Fruit fly (Drosophila melanogaster): ENCODE data around the gene CG32572.
A peak's percentile ranks its signal among the peaks of the same experiment; 100 is the strongest.

CG32572 gene

dm6 chrX:16750712-16751578 lies 30.0 kb downstream of the CG32572 start (continued):
- no peak for TF ChIP-seq sima (GFP tag; optimal IDR thresholded peaks at IDR 0.05)
- no peak for TF ChIP-seq toy (GFP tag; IDR thresholded peaks at IDR 0.05)
- peak; percentile 71 for TF ChIP-seq Sox102F (GFP tag; optimal IDR thresholded peaks at IDR 0.05)
- peak; percentile 65 for TF ChIP-seq crol (GFP tag; IDR thresholded peaks at IDR 0.05)
- no peak; the same call in 1 of the 2 replicates for TF ChIP-seq danr (GFP tag; IDR thresholded peaks at IDR 0.05)
- no peak for TF ChIP-seq Hr39 (optimal IDR thresholded peaks at IDR 0.05)
- TF ChIP-seq CG7963 (GFP tag; IDR thresholded peaks at IDR 0.05; ENCODE audit: partially characterized antibody): no peak
- 0 out of 2 replicates have a peak, but pooled peaks have one; percentile 8 for TF ChIP-seq dimm (GFP tag; IDR thresholded peaks at IDR 0.05)
- TF ChIP-seq cwo (GFP tag; optimal IDR thresholded peaks at IDR 0.05): peak; percentile 42
- TF ChIP-seq az2 (GFP tag; optimal IDR thresholded peaks at IDR 0.05): peak; percentile 56
- no peak for TF ChIP-seq CG18764 (GFP tag; optimal IDR thresholded peaks at IDR 0.05)
- TF ChIP-seq CG15269 (tag; optimal IDR thresholded peaks at IDR 0.05): peak; percentile 81
- peak; percentile 29 for TF ChIP-seq CG1603 (tag; optimal IDR thresholded peaks at IDR 0.05)
- TF ChIP-seq bigmax (GFP tag; optimal IDR thresholded peaks at IDR 0.05): no peak
- TF ChIP-seq CG5180 (GFP tag; optimal IDR thresholded peaks at IDR 0.05): peak; percentile 57
- TF ChIP-seq sob (GFP tag; IDR thresholded peaks at IDR 0.05): peak; percentile 58
- peak; percentile 50 for TF ChIP-seq CG6854 (GFP tag; optimal IDR thresholded peaks at IDR 0.05)
- no peak for TF ChIP-seq jumu (GFP tag; optimal IDR thresholded peaks at IDR 0.05)
- no peak for TF ChIP-seq rib (GFP tag; IDR thresholded peaks at IDR 0.05)
- TF ChIP-seq CG32767 (GFP tag; IDR thresholded peaks at IDR 0.05): peak; percentile 39; the same call in 1 of the 2 replicates
- TF ChIP-seq dm (GFP tag; optimal IDR thresholded peaks at IDR 0.05): no peak
- peak; percentile 84 for TF ChIP-seq dmrt99B (tag; optimal IDR thresholded peaks at IDR 0.05)
- TF ChIP-seq jing (GFP tag; optimal IDR thresholded peaks at IDR 0.05): no peak
- TF ChIP-seq H2.0 (GFP tag; IDR thresholded peaks at IDR 0.05): peak; percentile 60; the same call in 1 of the 2 replicates
- TF ChIP-seq Dfd (GFP tag; optimal IDR thresholded peaks at IDR 0.05): no peak
- peak; percentile 79; the same call in 1 of the 3 replicates for TF ChIP-seq so (GFP tag; IDR thresholded peaks at IDR 0.05)
- TF ChIP-seq al (GFP tag; IDR thresholded peaks at IDR 0.05): no peak
- TF ChIP-seq sens (GFP tag): peak; percentile 88
- TF ChIP-seq esg (GFP tag; conservative IDR thresholded peaks at IDR 0.05): peak; percentile 36; the same call in 1 of the 2 replicates
- peak; percentile 27 for TF ChIP-seq CG10431 (GFP tag; optimal IDR thresholded peaks at IDR 0.05)
- peak; percentile 58 for TF ChIP-seq CG3407 (GFP tag; optimal IDR thresholded peaks at IDR 0.05)
- peak; percentile 78 for TF ChIP-seq corto (GFP tag; optimal IDR thresholded peaks at IDR 0.05)
- TF ChIP-seq slou (GFP tag; optimal IDR thresholded peaks at IDR 0.05): peak; percentile 18
- TF ChIP-seq Lhr (GFP tag; optimal IDR thresholded peaks at IDR 0.05): peak; percentile 29
- TF ChIP-seq row (GFP tag; IDR thresholded peaks at IDR 0.05): peak; percentile 79
- peak; percentile 65 for TF ChIP-seq CG12104 (GFP tag; optimal IDR thresholded peaks at IDR 0.05)
- TF ChIP-seq HHEX (GFP tag; optimal IDR thresholded peaks at IDR 0.05): peak; percentile 75
- no peak for TF ChIP-seq vnd (GFP tag; IDR thresholded peaks at IDR 0.05; ENCODE audit: partially characterized antibody)
- peak in 1 of 2 experiments; percentile 4 for TF ChIP-seq crp (GFP tag; optimal IDR thresholded peaks at IDR 0.05)
- no peak for TF ChIP-seq CkIIα-i1 (GFP tag; IDR thresholded peaks at IDR 0.05)
- TF ChIP-seq pros (GFP tag; optimal IDR thresholded peaks at IDR 0.05): peak; percentile 55
- TF ChIP-seq lab (GFP tag; optimal IDR thresholded peaks at IDR 0.05): peak; percentile 73
- TF ChIP-seq E2f1 (GFP tag; IDR thresholded peaks at IDR 0.05): peak; percentile 55
- peak; percentile 73 for TF ChIP-seq scrt (GFP tag; optimal IDR thresholded peaks at IDR 0.05)
- peak; percentile 67 for TF ChIP-seq CG18619 (GFP tag; optimal IDR thresholded peaks at IDR 0.05)
- TF ChIP-seq Xrp1 (GFP tag; IDR thresholded peaks at IDR 0.05): peak; percentile 67
- peak; percentile 74 for TF ChIP-seq Meics (GFP tag; optimal IDR thresholded peaks at IDR 0.05)
- peak; percentile 44; the same call in 2 of the 3 replicates for TF ChIP-seq CG7357 (GFP tag; IDR thresholded peaks at IDR 0.05)
- TF ChIP-seq bowl (GFP tag; IDR thresholded peaks at IDR 0.05): no peak
